Worm (Caenorhabditis elegans) whole organism, L4/young adult: ENCODE measurements around the gene idpp-6.

Source experiments
- W03F9.2 ChIP-seq: fragments of 150-350 bp; optimal IDR thresholded peaks from 2 replicates; lab custom pipeline; 2014; ENCODE audit warnings: missing biosample characterization, missing genetic modification characterization
- dao-5 ChIP-seq: sonication (generic microtip); optimal IDR thresholded peaks from 2 replicates; lab custom pipeline; 2016; ENCODE audit warnings: missing genotype, missing genetic modification characterization, moderate library complexity, missing compliant biosample characterization
- him-1 ChIP-seq: sonication (generic microtip); optimal IDR thresholded peaks from 2 replicates; lab custom pipeline; 2016; ENCODE audit warnings: missing genotype, missing genetic modification reagents, missing genetic modification characterization, missing compliant biosample characterization

DNA sequence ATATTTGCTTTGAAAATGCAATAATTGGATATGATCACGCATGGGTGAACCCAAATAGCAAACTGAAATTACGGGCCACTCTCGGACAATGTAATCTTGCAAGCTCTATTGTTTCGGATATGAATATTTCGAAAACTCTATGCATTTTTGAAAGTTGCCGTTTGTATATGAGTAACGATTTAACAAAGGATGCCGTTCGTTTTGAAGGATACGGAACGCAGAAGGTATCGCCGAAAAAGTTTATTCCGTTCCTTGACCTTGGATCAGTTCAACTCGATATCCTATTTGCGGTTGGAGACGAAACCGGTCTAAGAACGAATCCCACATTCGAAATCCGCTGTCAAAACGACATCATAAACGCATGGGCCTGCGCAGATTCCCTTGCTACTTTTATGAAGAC, 30.1 kb downstream of the idpp-6 start:
- TF ChIP-seq dao-5 (tag; lab: Kevin White, UChicago) (no peak), him-1 (tag; lab: Kevin White, UChicago) (no peak), W03F9.2 (tag; lab: Kevin White, UChicago) (no peak)
